Worm (Caenorhabditis elegans) whole organism, late embryonic: Measurements from ENCODE around the gene iscu-1.

Experiments
- F13H6.1 ChIP-seq: sonication (generic microtip); optimal IDR thresholded peaks from 2 replicates; lab custom pipeline; 2016; ENCODE audit warnings: missing genetic modification characterization, missing compliant biosample characterization
- K02D7.2 ChIP-seq: sonication (generic microtip); optimal IDR thresholded peaks from 2 replicates; lab custom pipeline; 2017; ENCODE audit warnings: mild to moderate bottlenecking, missing genetic modification characterization, missing compliant biosample characterization
- K09A11.1 ChIP-seq: sonication (generic microtip); optimal IDR thresholded peaks from 2 replicates; lab custom pipeline; 2017; ENCODE audit warnings: antibody characterized with exemption, mild to moderate bottlenecking, missing genetic modification characterization, missing compliant biosample characterization; ENCODE audit not compliant: insufficient read depth
- T23F11.4 ChIP-seq: fragments of 200-800 bp; sonication (Bioruptor generic); optimal IDR thresholded peaks from 2 replicates; lab custom pipeline; 2018; ENCODE audit warnings: mild to moderate bottlenecking, missing genetic modification characterization, missing compliant biosample characterization
- ama-1 ChIP-seq: fragments of 150-350 bp; optimal IDR thresholded peaks from 2 replicates; lab custom pipeline; 2014
- ceh-14 ChIP-seq: sonication (generic microtip); optimal IDR thresholded peaks from 2 replicates; lab custom pipeline; 2016; ENCODE audit warnings: missing genotype, missing genetic modification characterization, missing compliant biosample characterization
- ceh-18 ChIP-seq: sonication (generic microtip); optimal IDR thresholded peaks from 2 replicates; lab custom pipeline; 2016; ENCODE audit warnings: missing genetic modification characterization, missing compliant biosample characterization
- ceh-2 ChIP-seq: sonication (generic microtip); optimal IDR thresholded peaks from 2 replicates; lab custom pipeline; 2016; ENCODE audit warnings: missing genotype, missing genetic modification characterization, missing compliant biosample characterization
- ceh-31 ChIP-seq: sonication (generic microtip); optimal IDR thresholded peaks from 2 replicates; lab custom pipeline; 2016; ENCODE audit warnings: missing genetic modification characterization, missing compliant biosample characterization
- ceh-45 ChIP-seq: fragments of 200-800 bp; sonication (Bioruptor generic); IDR thresholded peaks from 2 replicates; pipeline ENCODE4 v1.3.6; 2022; ENCODE audit warnings: missing genetic modification reagents, missing genetic modification characterization, missing compliant biosample characterization
- che-1 ChIP-seq: sonication (generic microtip); optimal IDR thresholded peaks from 2 replicates; lab custom pipeline; 2016; ENCODE audit warnings: mild to moderate bottlenecking, missing genetic modification characterization, missing compliant biosample characterization
- dmd-4 ChIP-seq: sonication (generic microtip); optimal IDR thresholded peaks from 2 replicates; lab custom pipeline; 2016; ENCODE audit warnings: borderline replicate concordance, missing genetic modification characterization, missing compliant biosample characterization
- elt-2 ChIP-seq: sonication (generic microtip); optimal IDR thresholded peaks from 2 replicates; lab custom pipeline; 2016; ENCODE audit warnings: missing genetic modification reagents, missing genetic modification characterization, missing compliant biosample characterization
- ets-4 ChIP-seq: sonication (generic microtip); optimal IDR thresholded peaks from 2 replicates; lab custom pipeline; 2016; ENCODE audit warnings: missing genetic modification characterization, missing compliant biosample characterization
- fkh-10 ChIP-seq: fragments of 150-350 bp; optimal IDR thresholded peaks from 2 replicates; lab custom pipeline; 2014; ENCODE audit warnings: missing biosample characterization, missing genetic modification reagents, missing genetic modification characterization
- fkh-6 ChIP-seq: sonication (generic microtip); optimal IDR thresholded peaks from 2 replicates; lab custom pipeline; 2016; ENCODE audit warnings: missing genetic modification characterization, missing compliant biosample characterization
- hlh-13 ChIP-seq: fragments of 200-800 bp; sonication (Bioruptor generic); optimal IDR thresholded peaks from 2 replicates; lab custom pipeline; 2018; ENCODE audit warnings: mild to moderate bottlenecking, missing genetic modification characterization, missing compliant biosample characterization
- hlh-8 ChIP-seq: sonication (generic microtip); optimal IDR thresholded peaks from 2 replicates; lab custom pipeline; 2016; ENCODE audit warnings: missing genotype, missing genetic modification characterization, missing compliant biosample characterization
- lim-6 ChIP-seq: sonication (generic microtip); optimal IDR thresholded peaks from 2 replicates; lab custom pipeline; 2016; ENCODE audit warnings: missing genetic modification characterization, missing compliant biosample characterization
- nfya-1 ChIP-seq: sonication (generic microtip); optimal IDR thresholded peaks from 2 replicates; lab custom pipeline; 2017; ENCODE audit warnings: missing genetic modification characterization, mild to moderate bottlenecking, missing compliant biosample characterization, antibody characterized with exemption, moderate library complexity
- nhr-11 ChIP-seq: fragments of 150-350 bp; optimal IDR thresholded peaks from 2 replicates; lab custom pipeline; 2014; ENCODE audit warnings: missing biosample characterization, missing genetic modification characterization
- odd-2 ChIP-seq: sonication (generic microtip); optimal IDR thresholded peaks from 2 replicates; lab custom pipeline; 2017; ENCODE audit warnings: antibody characterized with exemption, mild to moderate bottlenecking, missing genetic modification characterization, missing compliant biosample characterization
- pag-3 ChIP-seq: sonication (generic microtip); optimal IDR thresholded peaks from 2 replicates; lab custom pipeline; 2016; ENCODE audit warnings: missing compliant biosample characterization, missing genetic modification characterization, borderline replicate concordance
- pha-2 ChIP-seq: sonication (generic microtip); optimal IDR thresholded peaks from 2 replicates; lab custom pipeline; 2017; ENCODE audit warnings: mild to moderate bottlenecking, missing genetic modification characterization, missing compliant biosample characterization
- pha-4 ChIP-seq: fragments of 150-350 bp; optimal IDR thresholded peaks from 2 replicates; lab custom pipeline; 2018; ENCODE audit warnings: missing biosample characterization, missing genetic modification reagents, missing genetic modification characterization
- pqm-1 ChIP-seq: sonication (generic microtip); optimal IDR thresholded peaks from 2 replicates; lab custom pipeline; 2016; ENCODE audit warnings: missing genetic modification characterization, missing compliant biosample characterization
- pros-1 ChIP-seq: fragments of 150-350 bp; optimal IDR thresholded peaks from 2 replicates; lab custom pipeline; 2014; ENCODE audit warnings: missing biosample characterization, missing genetic modification reagents, missing genetic modification characterization
- rnt-1 ChIP-seq: sonication (generic microtip); optimal IDR thresholded peaks from 2 replicates; lab custom pipeline; 2016; ENCODE audit warnings: missing genetic modification characterization, missing compliant biosample characterization
- sdc-2 ChIP-seq: sonication (generic microtip); optimal IDR thresholded peaks from 2 replicates; lab custom pipeline; 2016; ENCODE audit warnings: missing genotype, missing genetic modification characterization, missing compliant biosample characterization
- sox-2 ChIP-seq: fragments of 200-800 bp; sonication (Bioruptor generic); IDR thresholded peaks from 2 replicates; pipeline ENCODE4 v1.3.6; 2022; ENCODE audit warnings: missing genetic modification reagents, missing genetic modification characterization, missing compliant biosample characterization
- unc-3 ChIP-seq, 2 experiments: fragments of 200-800 bp in 1 of 2; sonication (Bioruptor generic) in 1 of 2; sonication (generic microtip) in 1 of 2; conservative IDR thresholded peaks in 1 of 2; optimal IDR thresholded peaks in 1 of 2; 2 replicates each; pipeline versions ENCODE4 v1.3.6 to Lab custom; 2016 to 2022; ENCODE audit warnings: missing compliant biosample characterization in 2 of 2, missing genetic modification characterization in 2 of 2, missing genetic modification reagents in 1 of 2
- unc-42 ChIP-seq: sonication (generic microtip); optimal IDR thresholded peaks from 2 replicates; lab custom pipeline; 2016; ENCODE audit warnings: missing genotype, missing genetic modification characterization, missing compliant biosample characterization
- unc-55 ChIP-seq: sonication (generic microtip); optimal IDR thresholded peaks from 2 replicates; lab custom pipeline; 2017; ENCODE audit warnings: missing biosample characterization, missing genetic modification reagents, missing genetic modification characterization
- unc-86 ChIP-seq: sonication (generic microtip); optimal IDR thresholded peaks from 2 replicates; lab custom pipeline; 2016; ENCODE audit warnings: missing genetic modification characterization, missing compliant biosample characterization
- ztf-16 ChIP-seq: sonication (generic microtip); optimal IDR thresholded peaks from 2 replicates; lab custom pipeline; 2017; ENCODE audit warnings: missing genetic modification characterization, missing compliant biosample characterization

The iscu-1 gene

ce11 chrIV:13797859-13798374 lies 14.2 kb downstream of the iscu-1 start, which contains the start of gene Y45F10D.6:
Gene Y45F10D.6 (minus strand): TSS chrIV:13797909.
- no peak for TF ChIP-seq unc-86 (tag; lab: Kevin White, UChicago)

- TF ChIP-seq sdc-2 (tag; lab: Kevin White, UChicago) (no peak), fkh-6 (tag; lab: Kevin White, UChicago) (no peak), sox-2 (GFP tag; lab: Robert Waterston, UW) (no peak)
Measured at ce11 chrIV:13807724-13808123, 24.0 kb downstream of the iscu-1 start, which contains the start of gene Y45F10D.14. Gene Y45F10D.14 (minus strand): TSS chrIV:13807824.

- TF ChIP-seq unc-86 (tag; lab: Kevin White, UChicago) (no peak), ztf-16 (tag; lab: Kevin White, UChicago) (no peak), unc-3 (GFP tag; conservative IDR thresholded peaks at IDR 0.05; lab: Robert Waterston, UW) (no peak), unc-3 (tag; optimal IDR thresholded peaks at IDR 0.05; lab: Kevin White, UChicago) (no peak), hlh-13 (GFP tag; lab: Kevin White, UChicago) (no peak), sdc-2 (tag; lab: Kevin White, UChicago) (no peak), pha-2 (tag; lab: Kevin White, UChicago) (no peak), pqm-1 (tag; lab: Kevin White, UChicago) (no peak), fkh-10 (GFP tag; lab: Kevin White, UChicago) (no peak), ama-1 (no peak)
Measured at ce11 chrIV:13820862-13821261, 37.1 kb downstream of the iscu-1 start, which contains the start of gene Y45F10D.15. Gene Y45F10D.15 (minus strand): TSS chrIV:13820962.

- peak; percentile 50 for TF ChIP-seq nfya-1
- no peak for TF ChIP-seq K02D7.2
- TF ChIP-seq dmd-4 (tag; lab: Kevin White, UChicago): no peak
- peak; percentile 39 for TF ChIP-seq elt-2 (tag; lab: Kevin White, UChicago)
- TF ChIP-seq pha-4 (tag; lab: Kevin White, UChicago): no peak
- TF ChIP-seq pha-2 (tag; lab: Kevin White, UChicago): no peak
- no peak for TF ChIP-seq nhr-11 (tag; lab: Kevin White, UChicago)
- no peak for TF ChIP-seq ceh-14 (tag; lab: Kevin White, UChicago)
- no peak for TF ChIP-seq pros-1 (tag; lab: Kevin White, UChicago)
- TF ChIP-seq odd-2 (tag; lab: Kevin White, UChicago): no peak
- TF ChIP-seq ceh-2 (tag; lab: Kevin White, UChicago): no peak
- no peak for TF ChIP-seq unc-42
- no peak for TF ChIP-seq lim-6
- TF ChIP-seq ceh-45 (GFP tag; lab: Robert Waterston, UW): no peak
- TF ChIP-seq unc-55 (GFP tag; lab: Kevin White, UChicago): peak; percentile 84
- TF ChIP-seq K09A11.1 (tag; lab: Kevin White, UChicago): no peak
- no peak for TF ChIP-seq che-1 (tag; lab: Kevin White, UChicago)
- TF ChIP-seq ceh-18 (tag; lab: Kevin White, UChicago): peak; percentile 82
- no peak for TF ChIP-seq pag-3 (tag; lab: Kevin White, UChicago)
- TF ChIP-seq F13H6.1: no peak
- TF ChIP-seq T23F11.4 (GFP tag; lab: Kevin White, UChicago): no peak
- peak; percentile 19 for TF ChIP-seq rnt-1 (tag; lab: Kevin White, UChicago)
- TF ChIP-seq ets-4: no peak
- no peak for TF ChIP-seq unc-3 (GFP tag; conservative IDR thresholded peaks at IDR 0.05; lab: Robert Waterston, UW)
- no peak for TF ChIP-seq unc-3 (tag; optimal IDR thresholded peaks at IDR 0.05; lab: Kevin White, UChicago)
- no peak for TF ChIP-seq hlh-8 (tag; lab: Kevin White, UChicago)
- TF ChIP-seq ceh-31 (tag; lab: Kevin White, UChicago): no peak
Measured at ce11 chrIV:13826363-13826762, 42.6 kb downstream of the iscu-1 start.
